Fruit fly (Drosophila melanogaster): ENCODE results near the gene CG1116.

Gene CG1116

DNA sequence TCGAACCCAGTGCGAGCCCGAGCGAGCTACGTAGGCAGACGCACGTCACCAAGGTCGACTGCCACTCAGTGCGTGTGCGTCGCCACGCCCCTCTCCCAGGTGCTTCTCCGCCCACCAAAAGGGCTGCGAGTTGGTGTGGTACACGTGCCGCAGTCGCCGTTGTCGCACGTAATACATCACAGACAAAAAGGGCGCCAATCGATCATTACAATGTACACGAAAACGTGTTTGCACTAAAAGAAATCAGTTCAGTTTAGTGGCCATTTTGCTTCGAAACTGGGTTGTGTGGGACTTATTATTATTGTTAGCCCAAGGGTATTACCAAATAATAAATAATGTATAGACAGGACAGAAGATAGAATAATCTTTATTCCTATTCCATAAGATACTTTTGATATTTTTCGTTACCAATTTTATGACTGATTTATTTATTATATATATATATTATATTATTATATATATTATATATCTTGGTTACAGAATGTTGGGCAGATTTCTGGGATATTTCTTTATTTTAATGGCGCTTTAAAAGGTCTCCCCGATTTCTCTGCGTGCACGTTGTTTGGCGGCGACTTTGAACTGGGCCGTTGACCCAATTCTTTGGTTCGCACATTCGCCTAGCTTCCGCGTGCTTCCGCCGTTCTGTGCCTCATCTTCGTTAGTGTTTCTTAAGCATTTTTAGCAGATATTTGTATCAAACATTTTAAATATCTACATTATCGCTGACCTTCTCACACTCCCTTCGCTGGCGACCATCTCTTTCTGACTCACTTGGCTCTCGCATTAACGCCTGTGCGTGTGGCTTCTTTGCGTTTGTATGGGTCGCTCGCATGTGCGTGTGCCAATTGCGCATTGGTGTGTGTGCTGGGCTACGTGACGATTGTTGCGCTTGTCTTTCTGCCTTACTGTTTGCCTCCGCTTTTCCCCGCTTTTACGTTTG, 44.1 kb downstream of the CG1116 start (continued):
- TF ChIP-seq Mes4 (GFP tag; optimal IDR thresholded peaks at IDR 0.05): no peak
- peak; percentile 5 for TF ChIP-seq pnt (GFP tag; optimal IDR thresholded peaks at IDR 0.05)
- TF ChIP-seq insv (GFP tag; optimal IDR thresholded peaks at IDR 0.05): peak in 1 of 2 experiments; percentile 59
- peak; percentile 61; the same call in 1 of the 2 replicates for TF ChIP-seq CG11247 (GFP tag; IDR thresholded peaks at IDR 0.05)
- TF ChIP-seq CG12942 (GFP tag; optimal IDR thresholded peaks at IDR 0.05): peak; percentile 70
- peak; percentile 45 for TF ChIP-seq bbx (GFP tag; IDR thresholded peaks at IDR 0.05; ENCODE audit: partially characterized antibody)
- peak; percentile 34 for TF ChIP-seq CG2120 (GFP tag; optimal IDR thresholded peaks at IDR 0.05)
- peak; percentile 71 for TF ChIP-seq CG14441 (GFP tag; IDR thresholded peaks at IDR 0.05)
- TF ChIP-seq CG30431 (GFP tag; optimal IDR thresholded peaks at IDR 0.05): peak; percentile 77
- peak; percentile 51; the same call in 2 of the 3 replicates for TF ChIP-seq B-H1 (GFP tag; IDR thresholded peaks at IDR 0.05)
- TF ChIP-seq pros (GFP tag; optimal IDR thresholded peaks at IDR 0.05): peak; percentile 36
- TF ChIP-seq CG7745 (tag; optimal IDR thresholded peaks at IDR 0.05): no peak
- peak; percentile 83 for TF ChIP-seq CG17568 (GFP tag; optimal IDR thresholded peaks at IDR 0.05)
- TF ChIP-seq CG7357 (GFP tag; IDR thresholded peaks at IDR 0.05): peak; percentile 73
- TF ChIP-seq ab (GFP tag; optimal IDR thresholded peaks at IDR 0.05): peak; percentile 47
- no peak for TF ChIP-seq Side (GFP tag; optimal IDR thresholded peaks at IDR 0.05)
- no peak for TF ChIP-seq Doc2 (GFP tag; IDR thresholded peaks at IDR 0.05)
- TF ChIP-seq CG15011 (GFP tag; optimal IDR thresholded peaks at IDR 0.05): no peak
- peak; percentile 66 for TF ChIP-seq CG15514 (GFP tag; optimal IDR thresholded peaks at IDR 0.05)
- TF ChIP-seq ara (GFP tag; IDR thresholded peaks at IDR 0.05): peak; percentile 66
- TF ChIP-seq lmd (GFP tag; IDR thresholded peaks at IDR 0.05): peak; percentile 88; the same call in 1 of the 2 replicates
- peak; percentile 69 for TF ChIP-seq Max (GFP tag; optimal IDR thresholded peaks at IDR 0.05)
- peak; percentile 88 for TF ChIP-seq CG4328 (GFP tag; optimal IDR thresholded peaks at IDR 0.05)
- no peak for TF ChIP-seq MESR4 (GFP tag; optimal IDR thresholded peaks at IDR 0.05)
- peak; percentile 88; the same call in 2 of the 3 replicates for TF ChIP-seq so (GFP tag; IDR thresholded peaks at IDR 0.05)
- no peak for TF ChIP-seq ato (GFP tag; IDR thresholded peaks at IDR 0.05; ENCODE audit: partially characterized antibody)
- peak; percentile 88 for TF ChIP-seq CG10979 (tag; optimal IDR thresholded peaks at IDR 0.05)
- TF ChIP-seq CG9727 (GFP tag; optimal IDR thresholded peaks at IDR 0.05): peak; percentile 91
- TF ChIP-seq CG17912 (GFP tag; optimal IDR thresholded peaks at IDR 0.05): peak; percentile 45
- TF ChIP-seq bcd (GFP tag; optimal IDR thresholded peaks at IDR 0.05): peak; percentile 86
- peak; percentile 79 for TF ChIP-seq tap (tag; optimal IDR thresholded peaks at IDR 0.05)
- no peak for TF ChIP-seq knrl (GFP tag; IDR thresholded peaks at IDR 0.05; ENCODE audit: partially characterized antibody)
- TF ChIP-seq amos (GFP tag; IDR thresholded peaks at IDR 0.05; ENCODE audit: partially characterized antibody): no peak
- TF ChIP-seq gcm (GFP tag; optimal IDR thresholded peaks at IDR 0.05): peak; percentile 82
- TF ChIP-seq vfl (GFP tag; optimal IDR thresholded peaks at IDR 0.05): no peak
- peak; percentile 61 for TF ChIP-seq scrt (GFP tag; optimal IDR thresholded peaks at IDR 0.05)
- peak; percentile 67 for TF ChIP-seq CG10274 (GFP tag; optimal IDR thresholded peaks at IDR 0.05)
- TF ChIP-seq pb (GFP tag; optimal IDR thresholded peaks at IDR 0.05): no peak
- peak; percentile 70 for TF ChIP-seq CG32772 (GFP tag; IDR thresholded peaks at IDR 0.05)
- peak; percentile 25 for TF ChIP-seq CG13894 (tag; optimal IDR thresholded peaks at IDR 0.05)
- no peak for TF ChIP-seq CG8089 (GFP tag; optimal IDR thresholded peaks at IDR 0.05)
- TF ChIP-seq sens-2 (GFP tag; IDR thresholded peaks at IDR 0.05): no peak
- peak; percentile 88 for TF ChIP-seq HHEX (GFP tag; optimal IDR thresholded peaks at IDR 0.05)
- peak; percentile 87 for TF ChIP-seq CG6813 (GFP tag; optimal IDR thresholded peaks at IDR 0.05)
- TF ChIP-seq CG12155 (GFP tag; optimal IDR thresholded peaks at IDR 0.05): peak; percentile 46
- no peak for TF ChIP-seq ems (GFP tag; optimal IDR thresholded peaks at IDR 0.05)
- no peak for TF ChIP-seq CG9609 (GFP tag; optimal IDR thresholded peaks at IDR 0.05)
- TF ChIP-seq chn (GFP tag; optimal IDR thresholded peaks at IDR 0.05): peak; percentile 11
